Worm (Caenorhabditis elegans) whole organism, late embryonic: ENCODE results near the gene Y13C8A.1.

Experiments used
- C38D4.7 ChIP-seq: fragments of 200-800 bp; sonication (Bioruptor generic); optimal IDR thresholded peaks from 2 replicates; lab custom pipeline; 2018; ENCODE audit warnings: mild to moderate bottlenecking, missing genetic modification characterization, moderate library complexity, missing compliant biosample characterization
- K02D7.2 ChIP-seq: sonication (generic microtip); optimal IDR thresholded peaks from 2 replicates; lab custom pipeline; 2017; ENCODE audit warnings: mild to moderate bottlenecking, missing genetic modification characterization, missing compliant biosample characterization
- K09A11.1 ChIP-seq: sonication (generic microtip); optimal IDR thresholded peaks from 2 replicates; lab custom pipeline; 2017; ENCODE audit warnings: antibody characterized with exemption, mild to moderate bottlenecking, missing genetic modification characterization, missing compliant biosample characterization; ENCODE audit not compliant: insufficient read depth
- Y22D7AL.16 ChIP-seq: sonication (generic microtip); optimal IDR thresholded peaks from 2 replicates; lab custom pipeline; 2016; ENCODE audit warnings: missing genetic modification characterization, missing compliant biosample characterization
- ama-1 ChIP-seq: fragments of 150-350 bp; optimal IDR thresholded peaks from 2 replicates; lab custom pipeline; 2014
- ceh-18 ChIP-seq: sonication (generic microtip); optimal IDR thresholded peaks from 2 replicates; lab custom pipeline; 2016; ENCODE audit warnings: missing genetic modification characterization, missing compliant biosample characterization
- ceh-19 ChIP-seq: fragments of 200-800 bp; sonication (Bioruptor generic); optimal IDR thresholded peaks from 2 replicates; lab custom pipeline; 2018; ENCODE audit warnings: mild to moderate bottlenecking, missing genetic modification characterization, missing compliant biosample characterization
- ceh-2 ChIP-seq: sonication (generic microtip); optimal IDR thresholded peaks from 2 replicates; lab custom pipeline; 2016; ENCODE audit warnings: missing genotype, missing genetic modification characterization, missing compliant biosample characterization
- ceh-22 ChIP-seq: sonication (generic microtip); optimal IDR thresholded peaks from 2 replicates; lab custom pipeline; 2017; ENCODE audit warnings: missing biosample characterization, missing genetic modification characterization
- ceh-24 ChIP-seq: sonication (generic microtip); optimal IDR thresholded peaks from 2 replicates; lab custom pipeline; 2016; ENCODE audit warnings: mild to moderate bottlenecking, missing genetic modification characterization, missing compliant biosample characterization
- ceh-30 ChIP-seq: fragments of 150-350 bp; optimal IDR thresholded peaks from 2 replicates; lab custom pipeline; 2014; ENCODE audit warnings: missing biosample characterization, missing genetic modification characterization
- ceh-31 ChIP-seq: sonication (generic microtip); optimal IDR thresholded peaks from 2 replicates; lab custom pipeline; 2016; ENCODE audit warnings: missing genetic modification characterization, missing compliant biosample characterization
- ceh-34 ChIP-seq: sonication (generic microtip); optimal IDR thresholded peaks from 2 replicates; lab custom pipeline; 2016; ENCODE audit warnings: mild to moderate bottlenecking, missing genetic modification characterization, missing compliant biosample characterization
- ceh-45 ChIP-seq: fragments of 200-800 bp; sonication (Bioruptor generic); IDR thresholded peaks from 2 replicates; pipeline ENCODE4 v1.3.6; 2022; ENCODE audit warnings: missing genetic modification reagents, missing genetic modification characterization, missing compliant biosample characterization
- ceh-6 ChIP-seq: fragments of 200-800 bp; sonication (Bioruptor generic); optimal IDR thresholded peaks from 2 replicates; lab custom pipeline; 2018; ENCODE audit warnings: mild to moderate bottlenecking, missing genetic modification characterization, missing compliant biosample characterization
- ceh-9 ChIP-seq: sonication (generic microtip); optimal IDR thresholded peaks from 2 replicates; lab custom pipeline; 2016; ENCODE audit warnings: mild to moderate bottlenecking, missing genetic modification characterization, inconsistent platforms, missing compliant biosample characterization
- che-1 ChIP-seq: sonication (generic microtip); optimal IDR thresholded peaks from 2 replicates; lab custom pipeline; 2016; ENCODE audit warnings: mild to moderate bottlenecking, missing genetic modification characterization, missing compliant biosample characterization
- dmd-4 ChIP-seq: sonication (generic microtip); optimal IDR thresholded peaks from 2 replicates; lab custom pipeline; 2016; ENCODE audit warnings: borderline replicate concordance, missing genetic modification characterization, missing compliant biosample characterization
- dve-1 ChIP-seq: sonication (generic microtip); optimal IDR thresholded peaks from 2 replicates; lab custom pipeline; 2017; ENCODE audit warnings: antibody characterized with exemption, mild to moderate bottlenecking, missing genetic modification characterization, missing compliant biosample characterization
- elt-2 ChIP-seq: sonication (generic microtip); optimal IDR thresholded peaks from 2 replicates; lab custom pipeline; 2016; ENCODE audit warnings: missing genetic modification reagents, missing genetic modification characterization, missing compliant biosample characterization
- elt-4 ChIP-seq: sonication (generic microtip); optimal IDR thresholded peaks from 2 replicates; lab custom pipeline; 2016; ENCODE audit warnings: missing genetic modification characterization, missing compliant biosample characterization
- ets-4 ChIP-seq: sonication (generic microtip); optimal IDR thresholded peaks from 2 replicates; lab custom pipeline; 2016; ENCODE audit warnings: missing genetic modification characterization, missing compliant biosample characterization
- eyg-1 ChIP-seq: sonication (generic microtip); optimal IDR thresholded peaks from 2 replicates; lab custom pipeline; 2016; ENCODE audit warnings: missing genotype, missing genetic modification characterization, missing compliant biosample characterization
- fax-1 ChIP-seq: sonication (generic microtip); optimal IDR thresholded peaks from 2 replicates; lab custom pipeline; 2016; ENCODE audit warnings: missing genotype, missing genetic modification characterization, missing compliant biosample characterization
- fkh-10 ChIP-seq: fragments of 150-350 bp; optimal IDR thresholded peaks from 2 replicates; lab custom pipeline; 2014; ENCODE audit warnings: missing biosample characterization, missing genetic modification reagents, missing genetic modification characterization
- fkh-6 ChIP-seq: sonication (generic microtip); optimal IDR thresholded peaks from 2 replicates; lab custom pipeline; 2016; ENCODE audit warnings: missing genetic modification characterization, missing compliant biosample characterization
- gmeb-2 ChIP-seq: sonication (generic microtip); optimal IDR thresholded peaks from 2 replicates; lab custom pipeline; 2016; ENCODE audit warnings: missing genetic modification characterization, inconsistent platforms, missing compliant biosample characterization
- hlh-13 ChIP-seq: fragments of 200-800 bp; sonication (Bioruptor generic); optimal IDR thresholded peaks from 2 replicates; lab custom pipeline; 2018; ENCODE audit warnings: mild to moderate bottlenecking, missing genetic modification characterization, missing compliant biosample characterization
- hlh-30 ChIP-seq: sonication (generic microtip); optimal IDR thresholded peaks from 2 replicates; lab custom pipeline; 2017; ENCODE audit warnings: antibody characterized with exemption, missing genetic modification characterization, missing compliant biosample characterization; ENCODE audit not compliant: insufficient read depth
- hlh-6 ChIP-seq: sonication (generic microtip); optimal IDR thresholded peaks from 2 replicates; lab custom pipeline; 2016; ENCODE audit warnings: missing genotype, missing genetic modification characterization, missing compliant biosample characterization
- lim-6 ChIP-seq: sonication (generic microtip); optimal IDR thresholded peaks from 2 replicates; lab custom pipeline; 2016; ENCODE audit warnings: missing genetic modification characterization, missing compliant biosample characterization
- lin-11 ChIP-seq: fragments of 200-800 bp; sonication (Bioruptor generic); optimal IDR thresholded peaks from 2 replicates; lab custom pipeline; 2018; ENCODE audit warnings: mild to moderate bottlenecking, missing genetic modification characterization, missing compliant biosample characterization
- madf-2 ChIP-seq: sonication (generic microtip); optimal IDR thresholded peaks from 2 replicates; lab custom pipeline; 2017; ENCODE audit warnings: missing genetic modification characterization, missing compliant biosample characterization
- mec-3 ChIP-seq: sonication (generic microtip); optimal IDR thresholded peaks from 2 replicates; lab custom pipeline; 2016; ENCODE audit warnings: borderline replicate concordance, missing genetic modification characterization, missing compliant biosample characterization
- nhr-11 ChIP-seq: fragments of 150-350 bp; optimal IDR thresholded peaks from 2 replicates; lab custom pipeline; 2014; ENCODE audit warnings: missing biosample characterization, missing genetic modification characterization
- nhr-232 ChIP-seq: sonication (generic microtip); optimal IDR thresholded peaks from 2 replicates; lab custom pipeline; 2016; ENCODE audit warnings: missing genetic modification characterization, missing compliant biosample characterization
- pax-1 ChIP-seq: fragments of 150-350 bp; optimal IDR thresholded peaks from 2 replicates; lab custom pipeline; 2014; ENCODE audit warnings: missing biosample characterization, missing genetic modification characterization
- pha-2 ChIP-seq: sonication (generic microtip); optimal IDR thresholded peaks from 2 replicates; lab custom pipeline; 2017; ENCODE audit warnings: mild to moderate bottlenecking, missing genetic modification characterization, missing compliant biosample characterization
- pqm-1 ChIP-seq: sonication (generic microtip); optimal IDR thresholded peaks from 2 replicates; lab custom pipeline; 2016; ENCODE audit warnings: missing genetic modification characterization, missing compliant biosample characterization
- pros-1 ChIP-seq: fragments of 150-350 bp; optimal IDR thresholded peaks from 2 replicates; lab custom pipeline; 2014; ENCODE audit warnings: missing biosample characterization, missing genetic modification reagents, missing genetic modification characterization
- ref-2 ChIP-seq: sonication (generic microtip); optimal IDR thresholded peaks from 2 replicates; lab custom pipeline; 2016; ENCODE audit warnings: missing genetic modification characterization, missing compliant biosample characterization
- rnt-1 ChIP-seq: sonication (generic microtip); optimal IDR thresholded peaks from 2 replicates; lab custom pipeline; 2016; ENCODE audit warnings: missing genetic modification characterization, missing compliant biosample characterization
- sdc-2 ChIP-seq: sonication (generic microtip); optimal IDR thresholded peaks from 2 replicates; lab custom pipeline; 2016; ENCODE audit warnings: missing genotype, missing genetic modification characterization, missing compliant biosample characterization
- sox-2 ChIP-seq: fragments of 200-800 bp; sonication (Bioruptor generic); IDR thresholded peaks from 2 replicates; pipeline ENCODE4 v1.3.6; 2022; ENCODE audit warnings: missing genetic modification reagents, missing genetic modification characterization, missing compliant biosample characterization
- sox-4 ChIP-seq: sonication (generic microtip); optimal IDR thresholded peaks from 2 replicates; lab custom pipeline; 2017; ENCODE audit warnings: mild to moderate bottlenecking, missing genetic modification characterization, inconsistent platforms, missing compliant biosample characterization
- tbx-7 ChIP-seq: sonication (generic microtip); optimal IDR thresholded peaks from 2 replicates; lab custom pipeline; 2016; ENCODE audit warnings: missing genotype, missing genetic modification characterization, missing compliant biosample characterization
- unc-3 ChIP-seq, 2 experiments: fragments of 200-800 bp in 1 of 2; sonication (Bioruptor generic) in 1 of 2; sonication (generic microtip) in 1 of 2; conservative IDR thresholded peaks in 1 of 2; optimal IDR thresholded peaks in 1 of 2; 2 replicates each; pipeline versions ENCODE4 v1.3.6 to Lab custom; 2016 to 2022; ENCODE audit warnings: missing compliant biosample characterization in 2 of 2, missing genetic modification characterization in 2 of 2, missing genetic modification reagents in 1 of 2
- unc-42 ChIP-seq: sonication (generic microtip); optimal IDR thresholded peaks from 2 replicates; lab custom pipeline; 2016; ENCODE audit warnings: missing genotype, missing genetic modification characterization, missing compliant biosample characterization
- unc-55 ChIP-seq: sonication (generic microtip); optimal IDR thresholded peaks from 2 replicates; lab custom pipeline; 2017; ENCODE audit warnings: missing biosample characterization, missing genetic modification reagents, missing genetic modification characterization
- unc-86 ChIP-seq: sonication (generic microtip); optimal IDR thresholded peaks from 2 replicates; lab custom pipeline; 2016; ENCODE audit warnings: missing genetic modification characterization, missing compliant biosample characterization
- ztf-16 ChIP-seq: sonication (generic microtip); optimal IDR thresholded peaks from 2 replicates; lab custom pipeline; 2017; ENCODE audit warnings: missing genetic modification characterization, missing compliant biosample characterization

Gene Y13C8A.1

ce11 chrX:16929560-16930332, 46.2 kb downstream of the Y13C8A.1 start:
- TF ChIP-seq ceh-31 (tag; lab: Kevin White, UChicago) = peak; percentile 99
- TF ChIP-seq elt-2 (tag; lab: Kevin White, UChicago) = peak; percentile 71
- no peak for TF ChIP-seq nhr-232 (tag; lab: Kevin White, UChicago)
- peak; percentile 97 for TF ChIP-seq rnt-1 (tag; lab: Kevin White, UChicago)
- TF ChIP-seq ceh-30 = peak; percentile 74
- TF ChIP-seq hlh-6 (tag; lab: Kevin White, UChicago) = peak; percentile 78
- peak; percentile 64 for TF ChIP-seq K09A11.1 (tag; lab: Kevin White, UChicago)
- TF ChIP-seq pqm-1 = peak; percentile 92
- peak; percentile 97 for TF ChIP-seq ceh-34 (tag; lab: Kevin White, UChicago)
- TF ChIP-seq ceh-18 (tag; lab: Kevin White, UChicago) = peak; percentile 100
- TF ChIP-seq elt-4 (tag; lab: Kevin White, UChicago) = no peak
- TF ChIP-seq fkh-6 (tag; lab: Kevin White, UChicago) = peak; percentile 74
- peak; percentile 100 for TF ChIP-seq pax-1
- peak; percentile 48 for TF ChIP-seq ceh-24 (tag; lab: Kevin White, UChicago)
- peak; percentile 99 for TF ChIP-seq ref-2
- TF ChIP-seq unc-3 (GFP tag; conservative IDR thresholded peaks at IDR 0.05; lab: Robert Waterston, UW) = no peak; the same call in 1 of the 2 replicates
- peak; percentile 75 for TF ChIP-seq unc-3 (tag; optimal IDR thresholded peaks at IDR 0.05; lab: Kevin White, UChicago)
- peak; percentile 35 for TF ChIP-seq lim-6
- TF ChIP-seq ceh-22 = peak; percentile 75
- peak; percentile 84 for TF ChIP-seq nhr-11 (tag; lab: Kevin White, UChicago)
- peak; percentile 73 for TF ChIP-seq eyg-1 (tag; lab: Kevin White, UChicago)
- peak; percentile 41 for TF ChIP-seq K02D7.2
- peak; percentile 56 for TF ChIP-seq che-1 (tag; lab: Kevin White, UChicago)
- TF ChIP-seq unc-86 = peak; percentile 58
- no peak for TF ChIP-seq ceh-45 (GFP tag; lab: Robert Waterston, UW)
- TF ChIP-seq ceh-9 (tag; lab: Kevin White, UChicago) = no peak
- TF ChIP-seq tbx-7 (tag; lab: Kevin White, UChicago) = peak; percentile 34
- peak; percentile 83 for TF ChIP-seq ets-4
- TF ChIP-seq gmeb-2 (tag; lab: Kevin White, UChicago) = peak; percentile 34
- no peak; the same call in none of the 2 replicates for TF ChIP-seq sox-2 (GFP tag; lab: Robert Waterston, UW)
- TF ChIP-seq ceh-19 (GFP tag; lab: Kevin White, UChicago) = peak; percentile 81
- TF ChIP-seq hlh-13 (GFP tag; lab: Kevin White, UChicago) = peak; percentile 38
- TF ChIP-seq fkh-10 = no peak
- TF ChIP-seq sdc-2 (tag; lab: Kevin White, UChicago) = peak; percentile 93
- TF ChIP-seq unc-55 = peak; percentile 98
- TF ChIP-seq ceh-6 (GFP tag; lab: Kevin White, UChicago) = no peak
- TF ChIP-seq hlh-30 = peak; percentile 99
- TF ChIP-seq dmd-4 (tag; lab: Kevin White, UChicago) = peak; percentile 76
- peak; percentile 93 for TF ChIP-seq pros-1 (tag; lab: Kevin White, UChicago)
- TF ChIP-seq ceh-2 (tag; lab: Kevin White, UChicago) = peak; percentile 77
- TF ChIP-seq ama-1 (lab: Kevin White, UChicago) = peak; percentile 98
- peak; percentile 53 for TF ChIP-seq sox-4 (tag; lab: Kevin White, UChicago)
- TF ChIP-seq mec-3 (tag; lab: Kevin White, UChicago) = peak; percentile 60
- peak; percentile 86 for TF ChIP-seq dve-1 (tag; lab: Kevin White, UChicago)
- peak; percentile 95 for TF ChIP-seq unc-42 (tag; lab: Kevin White, UChicago)
- TF ChIP-seq fax-1 (tag; lab: Kevin White, UChicago) = peak; percentile 58
- TF ChIP-seq ztf-16 (tag; lab: Kevin White, UChicago) = peak; percentile 76
- TF ChIP-seq madf-2 (tag; lab: Kevin White, UChicago) = peak; percentile 33
- peak; percentile 56 for TF ChIP-seq pha-2 (tag; lab: Kevin White, UChicago)
- peak; percentile 45 for TF ChIP-seq C38D4.7 (GFP tag; lab: Kevin White, UChicago)
- peak; percentile 47 for TF ChIP-seq Y22D7AL.16 (tag; lab: Kevin White, UChicago)
- TF ChIP-seq lin-11 (tag; lab: Kevin White, UChicago) = peak; percentile 28
